Worm (Caenorhabditis elegans): ENCODE data around the gene ZK262.2.

- TF ChIP-seq dmd-4 (tag; optimal IDR thresholded peaks at IDR 0.05; ENCODE audit: borderline replicate concordance) (no peak), pqm-1 (tag; optimal IDR thresholded peaks at IDR 0.05) (no peak)
Measured at ce11 chrV:18462365-18462837, 49.6 kb upstream of the ZK262.2 start, which contains the start of gene ZK228.4.
